Worm (Caenorhabditis elegans) whole organism, mixed stage, embryonic: Measurements from ENCODE around the gene E02H1.6.

ENCODE experiments used
- blmp-1 ChIP-seq: fragments of 150-350 bp; optimal IDR thresholded peaks from 2 replicates; lab custom pipeline; 2014; ENCODE audit warnings: missing biosample characterization, missing genetic modification characterization
- elt-3 ChIP-seq: fragments of 150-350 bp; optimal IDR thresholded peaks from 2 replicates; lab custom pipeline; 2014; ENCODE audit warnings: missing biosample characterization, missing genetic modification characterization
- mep-1 ChIP-seq: fragments of 150-350 bp; optimal IDR thresholded peaks from 2 replicates; lab custom pipeline; 2017; ENCODE audit warnings: missing biosample characterization, missing genetic modification reagents, missing genetic modification characterization, inconsistent platforms

DNA sequence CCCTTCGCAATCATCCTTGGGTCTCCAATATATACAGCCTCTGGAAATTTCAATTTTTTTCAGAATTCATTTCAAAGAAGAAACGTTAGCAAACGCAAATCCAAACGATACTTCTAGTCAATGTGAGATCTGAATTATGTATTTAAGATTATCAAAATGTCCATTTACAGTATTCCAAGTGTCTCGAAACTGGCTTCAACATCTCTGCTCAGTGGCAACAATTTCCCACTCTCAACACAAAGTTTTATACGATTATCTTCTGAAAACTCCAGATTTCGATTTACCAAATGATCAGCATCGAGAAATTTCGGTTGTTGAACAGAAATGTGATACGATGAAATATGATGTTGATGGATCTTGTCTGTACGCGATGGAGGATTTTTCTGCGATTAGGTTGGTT is 39.9 kb upstream of the E02H1.6 start:
- TF ChIP-seq blmp-1 (tag; lab: Kevin White, UChicago) = no peak
- no peak for TF ChIP-seq mep-1
- no peak for TF ChIP-seq elt-3 (tag; lab: Kevin White, UChicago)
